Fruit fly (Drosophila melanogaster): ENCODE measurements around the gene CG42526.

Gene CG42526

dm6 chr3L:9426656-9427294 lies 8.4 kb downstream of the CG42526 start, which contains the start of the genes Atat and Shc (continued):
- TF ChIP-seq Gsc (GFP tag; IDR thresholded peaks at IDR 0.05), result peak; percentile 99
- no peak for TF ChIP-seq yki (optimal IDR thresholded peaks at IDR 0.05)
- peak; percentile 95 for TF ChIP-seq CG12299 (tag; optimal IDR thresholded peaks at IDR 0.05)
- TF ChIP-seq vvl (GFP tag; IDR thresholded peaks at IDR 0.05), result peak; percentile 99
- no peak for TF ChIP-seq br (optimal IDR thresholded peaks at IDR 0.05)
- TF ChIP-seq Vsx1 (GFP tag; optimal IDR thresholded peaks at IDR 0.05), result peak; percentile 92
- peak; percentile 100 for TF ChIP-seq Rfx (GFP tag; IDR thresholded peaks at IDR 0.05)
- peak; percentile 97 for TF ChIP-seq her (GFP tag; optimal IDR thresholded peaks at IDR 0.05)
- peak; percentile 100 for TF ChIP-seq CG1602 (GFP tag; optimal IDR thresholded peaks at IDR 0.05)
- peak; percentile 89 for TF ChIP-seq corto (GFP tag; optimal IDR thresholded peaks at IDR 0.05)
- TF ChIP-seq Bgb (GFP tag; IDR thresholded peaks at IDR 0.05; ENCODE audit: partially characterized antibody), result peak; percentile 89
- peak; percentile 99 for TF ChIP-seq NfI (GFP tag; optimal IDR thresholded peaks at IDR 0.05)
- peak; percentile 99 for TF ChIP-seq Optix (GFP tag; IDR thresholded peaks at IDR 0.05)
- TF ChIP-seq dati (GFP tag; IDR thresholded peaks at IDR 0.05), result peak; percentile 96
- peak; percentile 95 for TF ChIP-seq CG17385 (GFP tag; optimal IDR thresholded peaks at IDR 0.05)
- TF ChIP-seq CG31365 (tag; optimal IDR thresholded peaks at IDR 0.05), result peak; percentile 87
- peak; percentile 100 for TF ChIP-seq CG13624 (GFP tag; optimal IDR thresholded peaks at IDR 0.05)
- TF ChIP-seq dimm (GFP tag; IDR thresholded peaks at IDR 0.05), result peak; percentile 98
- peak; percentile 48 for TF ChIP-seq stwl (tag; optimal IDR thresholded peaks at IDR 0.05)
- TF ChIP-seq Lhr (GFP tag; optimal IDR thresholded peaks at IDR 0.05), result peak; percentile 98
- peak; percentile 96 for TF ChIP-seq CG7556 (GFP tag; optimal IDR thresholded peaks at IDR 0.05)
- peak; percentile 99 for TF ChIP-seq rib (GFP tag; IDR thresholded peaks at IDR 0.05)
- TF ChIP-seq disco-r (GFP tag; optimal IDR thresholded peaks at IDR 0.05), result peak; percentile 99
- peak; percentile 100 for TF ChIP-seq Gug (GFP tag; IDR thresholded peaks at IDR 0.05)
- peak; percentile 93 for TF ChIP-seq CG18011 (GFP tag; optimal IDR thresholded peaks at IDR 0.05)
- peak; percentile 98 for TF ChIP-seq CG3065 (GFP tag; optimal IDR thresholded peaks at IDR 0.05)
- TF ChIP-seq Nf-YC (tag; optimal IDR thresholded peaks at IDR 0.05), result peak; percentile 91
- peak; percentile 99 for TF ChIP-seq CG5245 (GFP tag; optimal IDR thresholded peaks at IDR 0.05)
- peak; percentile 99 for TF ChIP-seq E2f1 (GFP tag; IDR thresholded peaks at IDR 0.05)
- peak; percentile 98 for TF ChIP-seq CG31388 (GFP tag; optimal IDR thresholded peaks at IDR 0.05)
- TF ChIP-seq CG12236 (GFP tag; optimal IDR thresholded peaks at IDR 0.05), result peak; percentile 98
- peak; percentile 99 for TF ChIP-seq danr (GFP tag; IDR thresholded peaks at IDR 0.05)
- TF ChIP-seq ind (GFP tag; optimal IDR thresholded peaks at IDR 0.05), result peak; percentile 100
- TF ChIP-seq HmgD (GFP tag; optimal IDR thresholded peaks at IDR 0.05), result peak; percentile 100
- TF ChIP-seq CG6765 (GFP tag; optimal IDR thresholded peaks at IDR 0.05), result peak; percentile 93
- peak; percentile 99 for TF ChIP-seq CG34376 (GFP tag; optimal IDR thresholded peaks at IDR 0.05)
- peak; percentile 99 for TF ChIP-seq CG12744 (GFP tag; optimal IDR thresholded peaks at IDR 0.05)
- TF ChIP-seq CG34422 (GFP tag; IDR thresholded peaks at IDR 0.05), result peak; percentile 100
- TF ChIP-seq grn (GFP tag; optimal IDR thresholded peaks at IDR 0.05), result peak; percentile 87
- peak; percentile 99 for TF ChIP-seq CG15269 (tag; optimal IDR thresholded peaks at IDR 0.05)
- peak; percentile 98 for TF ChIP-seq CG1233 (GFP tag; optimal IDR thresholded peaks at IDR 0.05)
- peak; percentile 71; the same call in 1 of the 2 replicates for TF ChIP-seq bbx (GFP tag; IDR thresholded peaks at IDR 0.05; ENCODE audit: partially characterized antibody)
- TF ChIP-seq CTCF (GFP tag; optimal IDR thresholded peaks at IDR 0.05), result peak; percentile 62
- peak; percentile 94 for TF ChIP-seq scrt (GFP tag; optimal IDR thresholded peaks at IDR 0.05)
- TF ChIP-seq CG12104 (GFP tag; optimal IDR thresholded peaks at IDR 0.05), result peak; percentile 98
- TF ChIP-seq HLH54F (GFP tag; optimal IDR thresholded peaks at IDR 0.05), result peak; percentile 100
- TF ChIP-seq nerfin-1 (tag; optimal IDR thresholded peaks at IDR 0.05), result peak; percentile 95
- TF ChIP-seq Med (GFP tag), result peak; percentile 100
- TF ChIP-seq ranshi (GFP tag; IDR thresholded peaks at IDR 0.05), result peak; percentile 100
- peak; percentile 97 for TF ChIP-seq Neu2 (GFP tag; optimal IDR thresholded peaks at IDR 0.05; ENCODE audit: borderline replicate concordance)
- peak; percentile 100 for TF ChIP-seq Hsf (GFP tag; optimal IDR thresholded peaks at IDR 0.05)
- TF ChIP-seq CG30403 (GFP tag; optimal IDR thresholded peaks at IDR 0.05), result peak; percentile 100
